Worm (Caenorhabditis elegans): Measurements from ENCODE around the gene gmeb-1.
A peak's percentile ranks its signal among the peaks of the same experiment; 100 is the strongest.

gmeb-1 gene

ce11 chrII:41914-42313, 22.6 kb downstream of the gmeb-1 start, which contains the start of gene F23F1.10:
TSS of gene F23F1.10 (minus strand) at chrII:41982.
- TF ChIP-seq ceh-9 (tag; optimal IDR thresholded peaks at IDR 0.05), result no peak
- TF ChIP-seq nhr-67 (tag; optimal IDR thresholded peaks at IDR 0.05), result no peak

ce11 chrII:43640-44039, 24.3 kb downstream of the gmeb-1 start, which contains the start of gene nfyc-1:
TSS of gene nfyc-1 (plus strand) at chrII:43907.
- TF ChIP-seq egl-5 (tag; optimal IDR thresholded peaks at IDR 0.05) (peak; percentile 72), fkh-2 (tag; optimal IDR thresholded peaks at IDR 0.05) (no peak), fkh-10 (GFP tag; optimal IDR thresholded peaks at IDR 0.05) (no peak), skn-1 (tag; optimal IDR thresholded peaks at IDR 0.05) (peak; percentile 99), nhr-23 (tag; optimal IDR thresholded peaks at IDR 0.05) (peak; percentile 65), pha-4 (tag; optimal IDR thresholded peaks at IDR 0.05) (peak; percentile 84), sea-2 (GFP tag; optimal IDR thresholded peaks at IDR 0.05) (no peak), nhr-67 (tag; optimal IDR thresholded peaks at IDR 0.05) (no peak), nhr-237 (tag; optimal IDR thresholded peaks at IDR 0.05) (no peak), ztf-11 (tag; optimal IDR thresholded peaks at IDR 0.05) (no peak), snpc-4 (tag; optimal IDR thresholded peaks at IDR 0.05) (peak; percentile 27), lin-39 (tag; optimal IDR thresholded peaks at IDR 0.05) (peak; percentile 65), hmg-11 (tag; optimal IDR thresholded peaks at IDR 0.05) (peak; percentile 79), lin-15B (tag; optimal IDR thresholded peaks at IDR 0.05) (peak; percentile 90), nhr-25 (tag; optimal IDR thresholded peaks at IDR 0.05) (peak; percentile 42), R02D3.7 (tag; optimal IDR thresholded peaks at IDR 0.05) (no peak), nfya-1 (tag; optimal IDR thresholded peaks at IDR 0.05; ENCODE audit: insufficient read depth) (peak; percentile 65), jun-1 (tag; optimal IDR thresholded peaks at IDR 0.05) (no peak)

ce11 chrII:44740-45139, 25.4 kb downstream of the gmeb-1 start, which contains the start of gene rpoa-49:
TSS of gene rpoa-49 (plus strand) at chrII:45040.
- TF ChIP-seq hmg-11 (tag; optimal IDR thresholded peaks at IDR 0.05), result no peak
- TF ChIP-seq mdl-1 (tag; optimal IDR thresholded peaks at IDR 0.05), result no peak
- no peak for TF ChIP-seq ceh-16 (tag; optimal IDR thresholded peaks at IDR 0.05)
- no peak for TF ChIP-seq nhr-23 (tag; optimal IDR thresholded peaks at IDR 0.05)
- no peak for TF ChIP-seq fkh-2 (tag; optimal IDR thresholded peaks at IDR 0.05)
- no peak for TF ChIP-seq snpc-4 (tag; optimal IDR thresholded peaks at IDR 0.05)
- no peak for TF ChIP-seq nhr-67 (tag; optimal IDR thresholded peaks at IDR 0.05)
- no peak for TF ChIP-seq ZK546.5 (tag; optimal IDR thresholded peaks at IDR 0.05)
- TF ChIP-seq aly-2 (tag; optimal IDR thresholded peaks at IDR 0.05), result no peak

ce11 chrII:46116-46515, 26.8 kb downstream of the gmeb-1 start, which contains the start of gene rpt-4:
TSS of gene rpt-4 (minus strand) at chrII:46216.
- no peak for TF ChIP-seq mdl-1 (tag; optimal IDR thresholded peaks at IDR 0.05)
- TF ChIP-seq nhr-23 (tag; optimal IDR thresholded peaks at IDR 0.05), result no peak
- TF ChIP-seq nhr-28 (tag; optimal IDR thresholded peaks at IDR 0.05), result no peak
- TF ChIP-seq R02D3.7 (tag; optimal IDR thresholded peaks at IDR 0.05), result no peak
- TF ChIP-seq nhr-77 (tag; optimal IDR thresholded peaks at IDR 0.05), result no peak
- no peak for TF ChIP-seq elt-2 (tag; optimal IDR thresholded peaks at IDR 0.05)
- TF ChIP-seq egl-5 (tag; optimal IDR thresholded peaks at IDR 0.05), result no peak
- TF ChIP-seq ztf-11 (tag; optimal IDR thresholded peaks at IDR 0.05), result no peak
- TF ChIP-seq hmg-11 (tag; optimal IDR thresholded peaks at IDR 0.05), result no peak
- TF ChIP-seq skn-1 (tag; optimal IDR thresholded peaks at IDR 0.05), result no peak
- TF ChIP-seq ceh-9 (tag; optimal IDR thresholded peaks at IDR 0.05), result no peak
- TF ChIP-seq sea-2 (GFP tag; optimal IDR thresholded peaks at IDR 0.05), result no peak
- TF ChIP-seq nhr-67 (tag; optimal IDR thresholded peaks at IDR 0.05), result no peak
- no peak for TF ChIP-seq egl-27 (tag; optimal IDR thresholded peaks at IDR 0.05)
- TF ChIP-seq unc-62 (GFP tag; optimal IDR thresholded peaks at IDR 0.05), result no peak

ce11 chrII:47280-47679, 27.9 kb downstream of the gmeb-1 start, which contains the start of gene C23H3.5:
TSS of gene C23H3.5 (plus strand) at chrII:47580.
- TF ChIP-seq nhr-28 (tag; optimal IDR thresholded peaks at IDR 0.05) (no peak), lin-15B (tag; optimal IDR thresholded peaks at IDR 0.05) (no peak), sea-2 (GFP tag; optimal IDR thresholded peaks at IDR 0.05) (no peak)

- TF ChIP-seq elt-2 (tag; optimal IDR thresholded peaks at IDR 0.05), result peak; percentile 44
- no peak for TF ChIP-seq unc-62 (GFP tag; optimal IDR thresholded peaks at IDR 0.05)
- TF ChIP-seq elt-1 (tag; optimal IDR thresholded peaks at IDR 0.05), result no peak
- peak; percentile 19 for TF ChIP-seq ceh-28 (tag; optimal IDR thresholded peaks at IDR 0.05)
- peak; percentile 61 for TF ChIP-seq pqm-1 (tag; optimal IDR thresholded peaks at IDR 0.05)
Observed at ce11 chrII:50862-51261, 31.5 kb downstream of the gmeb-1 start.

Data from whole organism, L3 larva.